ENCODE assay signal across 4 worm cellular contexts in the genomic region with DNA sequence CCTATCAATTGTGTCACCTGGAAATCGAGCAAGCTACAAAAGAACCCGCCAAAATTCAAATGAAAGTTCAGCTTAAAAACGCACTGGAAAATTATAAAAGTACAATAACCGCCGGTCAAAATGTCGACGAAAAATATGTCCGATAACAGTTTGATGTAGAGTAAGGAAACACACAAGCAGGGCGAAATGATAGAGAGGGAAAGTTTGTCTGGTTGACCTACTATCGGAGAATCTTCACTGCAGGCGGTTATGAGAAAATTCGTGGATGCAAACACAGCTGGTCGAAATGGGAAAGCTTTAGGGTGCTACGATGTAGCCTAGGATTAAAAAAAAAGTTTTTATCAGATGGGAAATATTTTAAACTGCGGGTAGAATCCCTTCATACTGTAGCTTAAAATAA.
TF ChIP-seq lines count a peak whose summit lies in the region.

No protein-coding gene starts in this region.

TF ChIP-seq in whole organism, L1 larva, 84 proteins besides CTCF, POLR2A, EP300 and RAD21:
- TF ChIP-seq ceh-8 (GFP tag; optimal IDR thresholded peaks at IDR 0.05; lab: Kevin White, UChicago): no peak
- TF ChIP-seq blmp-1 (tag; optimal IDR thresholded peaks at IDR 0.05; lab: Kevin White, UChicago): peak; percentile 94

TF ChIP-seq in whole organism, L2 larva, 48 proteins besides CTCF, POLR2A, EP300 and RAD21:
- peak; percentile 18 for TF ChIP-seq fos-1 (tag; optimal IDR thresholded peaks at IDR 0.05; lab: Kevin White, UChicago)
- no peak for TF ChIP-seq nhr-237 (tag; optimal IDR thresholded peaks at IDR 0.05; lab: Kevin White, UChicago)
- no peak for TF ChIP-seq unc-39 (tag; optimal IDR thresholded peaks at IDR 0.05; lab: Kevin White, UChicago)
- no peak for TF ChIP-seq unc-62 (GFP tag; optimal IDR thresholded peaks at IDR 0.05; lab: Kevin White, UChicago)
- TF ChIP-seq ztf-1 (GFP tag; conservative IDR thresholded peaks at IDR 0.05; lab: Robert Waterston, UW): no peak
- no peak for TF ChIP-seq nhr-10 (tag; optimal IDR thresholded peaks at IDR 0.05; lab: Kevin White, UChicago)
- TF ChIP-seq crh-2 (tag; optimal IDR thresholded peaks at IDR 0.05; lab: Kevin White, UChicago): no peak
TF ChIP-seq in whole organism, L2 larva: peak in this region for 1.

TF ChIP-seq in whole organism, L4 larva, 104 proteins besides CTCF, POLR2A, EP300 and RAD21:
- no peak for TF ChIP-seq mdl-1 (tag; optimal IDR thresholded peaks at IDR 0.05; lab: Kevin White, UChicago)
- TF ChIP-seq nhr-42 (GFP tag; IDR thresholded peaks at IDR 0.05; lab: Robert Waterston, UW): no peak
- no peak for TF ChIP-seq F10B5.3 (tag; optimal IDR thresholded peaks at IDR 0.05; lab: Kevin White, UChicago)
- peak; percentile 2 for TF ChIP-seq hlh-11 (tag; optimal IDR thresholded peaks at IDR 0.05; lab: Kevin White, UChicago)
- no peak for TF ChIP-seq daf-16 (GFP tag; optimal IDR thresholded peaks at IDR 0.05; lab: Kevin White, UChicago)
- peak; percentile 8 for TF ChIP-seq daf-16 (tag; optimal IDR thresholded peaks at IDR 0.05; lab: Kevin White, UChicago)
- TF ChIP-seq hmg-1.1 (GFP tag; IDR thresholded peaks at IDR 0.05; lab: Robert Waterston, UW): no peak
- no peak for TF ChIP-seq mes-2 (tag; optimal IDR thresholded peaks at IDR 0.05; lab: Kevin White, UChicago; ENCODE audit: poor library complexity, severe bottlenecking)
- TF ChIP-seq cey-2 (tag; optimal IDR thresholded peaks at IDR 0.05; lab: Kevin White, UChicago; ENCODE audit: borderline replicate concordance, insufficient read depth): no peak
- no peak for TF ChIP-seq nhr-11 (tag; optimal IDR thresholded peaks at IDR 0.05; lab: Kevin White, UChicago)
- peak; percentile 7 for TF ChIP-seq nhr-28 (tag; optimal IDR thresholded peaks at IDR 0.05; lab: Kevin White, UChicago)

TF ChIP-seq in whole organism, young adult, 124 proteins besides CTCF, POLR2A, EP300 and RAD21:
- peak; percentile 26 for TF ChIP-seq nhr-80 (tag; optimal IDR thresholded peaks at IDR 0.05; lab: Kevin White, UChicago)
- TF ChIP-seq C17E4.6 (GFP tag; IDR thresholded peaks at IDR 0.05; lab: Robert Waterston, UW): no peak
